Worm (Caenorhabditis elegans): ENCODE data around the gene pqn-62.

DNA sequence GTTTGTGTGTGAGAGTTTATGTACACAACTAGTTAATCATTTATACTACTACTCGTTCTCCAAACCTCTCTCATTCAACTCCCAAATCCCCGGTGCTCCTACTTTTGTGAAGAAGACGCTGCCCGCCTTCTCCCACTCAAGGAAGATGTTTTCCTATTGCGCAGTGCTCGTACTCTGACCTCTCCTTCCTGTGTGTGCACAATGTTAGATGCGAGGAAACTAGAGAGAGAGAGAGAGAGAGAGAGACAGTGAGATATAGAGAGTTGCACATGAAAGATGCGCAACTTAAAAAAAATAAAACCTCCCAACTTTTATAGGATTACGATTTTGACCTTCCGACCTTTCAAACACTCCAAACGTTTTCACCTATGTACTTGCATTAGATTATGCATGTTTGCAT, 14.6 kb downstream of the pqn-62 start:
- TF ChIP-seq aly-2 (tag; optimal IDR thresholded peaks at IDR 0.05) (no peak), nhr-28 (tag; optimal IDR thresholded peaks at IDR 0.05) (no peak), lsy-2 (tag; optimal IDR thresholded peaks at IDR 0.05) (peak; percentile 16 to 31), lin-39 (tag; optimal IDR thresholded peaks at IDR 0.05) (no peak)

All from whole organism, L1 larva.